Fruit fly (Drosophila melanogaster) whole organism, embryonic: ENCODE measurements around the gene xmas.

Source experiments
- B-H1 ChIP-seq: fragments of 200-800 bp; sonication (Bioruptor generic); IDR thresholded peaks from 3 replicates; pipeline ENCODE4 v1.3.6; 2022; ENCODE audit warnings: missing biosample characterization, missing genetic modification characterization
- Bdp1 ChIP-seq: fragments of 200-800 bp; sonication (Bioruptor generic); optimal IDR thresholded peaks from 3 replicates; lab custom pipeline; 2016; ENCODE audit warnings: missing biosample characterization, missing genetic modification characterization
- Bgb ChIP-seq: fragments of 200-800 bp; sonication (Bioruptor generic); IDR thresholded peaks from 2 replicates; pipeline ENCODE4 v1.3.6; 2022; ENCODE audit warnings: missing biosample characterization, missing genetic modification characterization; ENCODE audit not compliant: partially characterized antibody
- CG10267 ChIP-seq: fragments of 200-800 bp; sonication (Bioruptor generic); optimal IDR thresholded peaks from 2 replicates; lab custom pipeline; 2018; ENCODE audit warnings: missing biosample characterization, mild to moderate bottlenecking, missing genetic modification characterization, moderate library complexity
- CG10274 ChIP-seq: fragments of 200-800 bp; sonication (Bioruptor generic); optimal IDR thresholded peaks from 3 replicates; lab custom pipeline; 2017; ENCODE audit warnings: missing biosample characterization, mild to moderate bottlenecking, missing genetic modification characterization
- CG11085 ChIP-seq: fragments of 200-800 bp; sonication (Bioruptor generic); IDR thresholded peaks from 2 replicates; pipeline ENCODE4 v1.3.6; 2022; ENCODE audit warnings: missing biosample characterization, missing genetic modification characterization
- CG11696 ChIP-seq: fragments of 200-800 bp; sonication (Bioruptor generic); IDR thresholded peaks from 2 replicates; pipeline ENCODE4 v1.3.6; 2022; ENCODE audit warnings: missing biosample characterization, missing genetic modification characterization
- CG13296 ChIP-seq: fragments of 200-800 bp; sonication (Bioruptor generic); optimal IDR thresholded peaks from 3 replicates; lab custom pipeline; 2018; ENCODE audit warnings: missing biosample characterization, mild to moderate bottlenecking, missing genetic modification characterization
- CG13775 ChIP-seq: fragments of 200-800 bp; sonication (Bioruptor generic); optimal IDR thresholded peaks from 3 replicates; lab custom pipeline; 2017; ENCODE audit warnings: missing biosample characterization, mild to moderate bottlenecking, missing genetic modification characterization
- CG15479 ChIP-seq: fragments of 200-800 bp; sonication (Bioruptor generic); optimal IDR thresholded peaks from 3 replicates; lab custom pipeline; 2019; ENCODE audit warnings: missing biosample characterization, mild to moderate bottlenecking, missing genetic modification characterization, moderate library complexity
- CG1832 ChIP-seq: fragments of 200-800 bp; sonication (Bioruptor generic); optimal IDR thresholded peaks from 2 replicates; lab custom pipeline; 2017; ENCODE audit warnings: missing biosample characterization, mild to moderate bottlenecking, missing genetic modification characterization, inconsistent platforms
- CG2202 ChIP-seq: fragments of 200-800 bp; sonication (Bioruptor generic); optimal IDR thresholded peaks from 2 replicates; lab custom pipeline; 2018; ENCODE audit warnings: missing biosample characterization, mild to moderate bottlenecking, missing genetic modification characterization
- CG4404 ChIP-seq: fragments of 200-800 bp; sonication (Bioruptor generic); IDR thresholded peaks from 2 replicates; pipeline ENCODE4 v1.3.6; 2022; ENCODE audit warnings: missing biosample characterization, missing genetic modification characterization
- CG4424 ChIP-seq: fragments of 200-800 bp; sonication (Bioruptor generic); optimal IDR thresholded peaks from 3 replicates; lab custom pipeline; 2016; ENCODE audit warnings: missing biosample characterization, missing genetic modification characterization
- CG6175 ChIP-seq: fragments of 200-800 bp; sonication (Bioruptor generic); IDR thresholded peaks from 3 replicates; pipeline ENCODE4 v1.3.6; 2022; ENCODE audit warnings: missing biosample characterization, missing genetic modification characterization
- CG6791 ChIP-seq: fragments of 200-800 bp; sonication (Bioruptor generic); IDR thresholded peaks from 3 replicates; pipeline ENCODE4 v1.3.6; 2022; ENCODE audit warnings: missing biosample characterization, missing genetic modification characterization; ENCODE audit not compliant: partially characterized antibody
- CG7556 ChIP-seq: fragments of 200-800 bp; sonication (Bioruptor generic); optimal IDR thresholded peaks from 2 replicates; lab custom pipeline; 2017; ENCODE audit warnings: missing biosample characterization, mild to moderate bottlenecking, missing genetic modification characterization
- CG8924 ChIP-seq: fragments of 200-800 bp; optimal IDR thresholded peaks from 3 replicates; lab custom pipeline; 2019; ENCODE audit warnings: missing biosample characterization, mild to moderate bottlenecking, missing genetic modification characterization, moderate library complexity
- CG9215 ChIP-seq: fragments of 200-800 bp; sonication (Bioruptor generic); IDR thresholded peaks from 2 replicates; pipeline ENCODE4 v1.3.6; 2022; ENCODE audit warnings: missing biosample characterization, missing genetic modification characterization
- Camta ChIP-seq: fragments of 200-800 bp; sonication (Bioruptor generic); optimal IDR thresholded peaks from 2 replicates; lab custom pipeline; 2016; ENCODE audit warnings: missing biosample characterization, missing genetic modification characterization
- CrebB ChIP-seq: fragments of 200-800 bp; sonication (Bioruptor generic); optimal IDR thresholded peaks from 3 replicates; lab custom pipeline; 2018; ENCODE audit warnings: missing biosample characterization, mild to moderate bottlenecking, missing genetic modification characterization
- D19A ChIP-seq: fragments of 200-800 bp; optimal IDR thresholded peaks from 3 replicates; lab custom pipeline; 2019; ENCODE audit warnings: missing biosample characterization, mild to moderate bottlenecking, missing genetic modification characterization, moderate library complexity
- Dek ChIP-seq: fragments of 200-800 bp; sonication (Bioruptor generic); optimal IDR thresholded peaks from 3 replicates; lab custom pipeline; 2019; ENCODE audit warnings: missing biosample characterization, mild to moderate bottlenecking, missing genetic modification characterization, moderate library complexity
- Doc2 ChIP-seq: fragments of 200-800 bp; sonication (Bioruptor generic); IDR thresholded peaks from 2 replicates; pipeline ENCODE4 v1.3.6; 2022; ENCODE audit warnings: missing biosample characterization, missing genetic modification characterization
- Ets65A ChIP-seq: fragments of 200-800 bp; sonication (Bioruptor generic); peaks from one replicate; lab custom pipeline; 2016; ENCODE audit warnings: missing biosample characterization, missing genetic modification characterization
- Fer2 ChIP-seq: fragments of 200-800 bp; sonication (Bioruptor generic); optimal IDR thresholded peaks from 2 replicates; lab custom pipeline; 2018; ENCODE audit warnings: missing biosample characterization, mild to moderate bottlenecking, missing genetic modification characterization, moderate library complexity
- Gsc ChIP-seq: fragments of 200-800 bp; sonication (Bioruptor generic); IDR thresholded peaks from 2 replicates; pipeline ENCODE4 v1.3.6; 2022; ENCODE audit warnings: missing biosample characterization, missing genetic modification characterization
- HLHmδ ChIP-seq: fragments of 200-800 bp; sonication (Bioruptor generic); optimal IDR thresholded peaks from 2 replicates; lab custom pipeline; 2018; ENCODE audit warnings: missing biosample characterization, mild to moderate bottlenecking, missing genetic modification characterization, moderate library complexity
- Hr3 ChIP-seq: fragments of 200-800 bp; sonication (Bioruptor generic); optimal IDR thresholded peaks from 3 replicates; lab custom pipeline; 2016; ENCODE audit warnings: missing biosample characterization, missing genetic modification characterization
- NK7.1 ChIP-seq: fragments of 200-800 bp; sonication (Bioruptor generic); optimal IDR thresholded peaks from 3 replicates; lab custom pipeline; 2016; ENCODE audit warnings: missing biosample characterization, missing genetic modification characterization
- Opbp ChIP-seq: fragments of 200-800 bp; sonication (Bioruptor generic); IDR thresholded peaks from 3 replicates; pipeline ENCODE4 v1.3.6; 2022; ENCODE audit warnings: missing biosample characterization, missing genetic modification characterization; ENCODE audit not compliant: partially characterized antibody
- Six4 ChIP-seq: fragments of 200-800 bp; sonication (Bioruptor generic); optimal IDR thresholded peaks from 2 replicates; lab custom pipeline; 2016; ENCODE audit warnings: missing biosample characterization, missing genetic modification characterization
- Usf ChIP-seq: fragments of 200-800 bp; sonication (Bioruptor generic); optimal IDR thresholded peaks from 2 replicates; lab custom pipeline; 2017; ENCODE audit warnings: missing genotype, missing biosample characterization, missing genetic modification characterization
- Xrp1 ChIP-seq: fragments of 200-800 bp; sonication (Bioruptor generic); IDR thresholded peaks from 2 replicates; pipeline ENCODE4 v1.3.6; 2022; ENCODE audit warnings: missing biosample characterization, missing genetic modification characterization
- chm ChIP-seq: fragments of 200-800 bp; sonication (Bioruptor generic); IDR thresholded peaks from 2 replicates; pipeline ENCODE4 v1.3.6; 2022; ENCODE audit warnings: missing biosample characterization, missing genetic modification characterization
- disco-r ChIP-seq: fragments of 200-800 bp; sonication (Bioruptor generic); optimal IDR thresholded peaks from 2 replicates; lab custom pipeline; 2016; ENCODE audit warnings: missing biosample characterization, missing genetic modification characterization
- fd3F ChIP-seq: fragments of 200-800 bp; sonication (Bioruptor generic); optimal IDR thresholded peaks from 2 replicates; lab custom pipeline; 2018; ENCODE audit warnings: missing biosample characterization, mild to moderate bottlenecking, missing genetic modification characterization, moderate library complexity
- grau ChIP-seq: fragments of 200-800 bp; optimal IDR thresholded peaks from 3 replicates; lab custom pipeline; 2019; ENCODE audit warnings: missing biosample characterization, mild to moderate bottlenecking, missing genetic modification characterization, moderate library complexity
- gsb ChIP-seq: fragments of 200-800 bp; sonication (Bioruptor generic); IDR thresholded peaks from 2 replicates; pipeline ENCODE4 v1.3.6; 2022; ENCODE audit warnings: missing biosample characterization, missing genetic modification characterization
- gsb-n ChIP-seq: fragments of 200-800 bp; sonication (Bioruptor generic); optimal IDR thresholded peaks from 3 replicates; lab custom pipeline; 2018; ENCODE audit warnings: missing biosample characterization, mild to moderate bottlenecking, missing genetic modification characterization
- inv ChIP-seq: fragments of 200-800 bp; sonication (Bioruptor generic); IDR thresholded peaks from 2 replicates; pipeline ENCODE4 v1.3.6; 2022; ENCODE audit warnings: missing biosample characterization, missing genetic modification characterization; ENCODE audit not compliant: partially characterized antibody
- jigr1 ChIP-seq: fragments of 200-800 bp; sonication (Bioruptor generic); IDR thresholded peaks from 3 replicates; pipeline ENCODE4 v1.3.6; 2022; ENCODE audit warnings: missing biosample characterization, missing genetic modification characterization
- ken ChIP-seq: fragments of 200-800 bp; sonication (Bioruptor generic); IDR thresholded peaks from 3 replicates; pipeline ENCODE4 v1.3.6; 2022; ENCODE audit warnings: missing biosample characterization, missing genetic modification characterization
- lmd ChIP-seq: fragments of 200-800 bp; sonication (Bioruptor generic); IDR thresholded peaks from 2 replicates; pipeline ENCODE4 v1.3.6; 2022; ENCODE audit warnings: missing biosample characterization, missing genetic modification characterization
- mirr ChIP-seq: fragments of 200-800 bp; sonication (Bioruptor generic); optimal IDR thresholded peaks from 3 replicates; lab custom pipeline; 2018; ENCODE audit warnings: missing biosample characterization, mild to moderate bottlenecking, missing genetic modification characterization
- nerfin-2 ChIP-seq: fragments of 200-800 bp; sonication (Bioruptor generic); IDR thresholded peaks from 2 replicates; pipeline ENCODE4 v1.3.6; 2022; ENCODE audit warnings: missing biosample characterization, missing genetic modification characterization; ENCODE audit not compliant: partially characterized antibody
- pb ChIP-seq: fragments of 200-800 bp; sonication (Bioruptor generic); optimal IDR thresholded peaks from 3 replicates; lab custom pipeline; 2016; ENCODE audit warnings: missing biosample characterization, missing genetic modification characterization
- row ChIP-seq: fragments of 200-800 bp; sonication (Bioruptor generic); IDR thresholded peaks from 3 replicates; pipeline ENCODE4 v1.3.6; 2022; ENCODE audit warnings: missing biosample characterization, missing genetic modification characterization
- salm ChIP-seq: fragments of 200-800 bp; sonication (Bioruptor generic); optimal IDR thresholded peaks from 2 replicates; lab custom pipeline; 2018; ENCODE audit warnings: missing biosample characterization, mild to moderate bottlenecking, missing genetic modification characterization
- usp ChIP-seq: fragments of >200 bp; optimal IDR thresholded peaks from 2 replicates; lab custom pipeline; 2017; ENCODE audit warnings: missing biosample characterization, missing genetic modification characterization
- wek ChIP-seq: fragments of 200-800 bp; sonication (Bioruptor generic); optimal IDR thresholded peaks from 3 replicates; lab custom pipeline; 2018; ENCODE audit warnings: missing biosample characterization, mild to moderate bottlenecking, missing genetic modification characterization, moderate library complexity
- yki ChIP-seq: fragments of >200 bp; optimal IDR thresholded peaks from 3 replicates; lab custom pipeline; 2018

Gene xmas

dm6 chrX:17176542-17176941 is 17.4 kb upstream of the xmas start (continued):
- no peak for TF ChIP-seq HLHmδ (GFP tag; lab: Kevin White, UChicago)
- peak; percentile 67 for TF ChIP-seq pb (GFP tag; lab: Kevin White, UChicago)
- TF ChIP-seq Doc2 (GFP tag; lab: Robert Waterston, UW), result no peak
- no peak for TF ChIP-seq inv
- TF ChIP-seq grau (tag; lab: Kevin White, UChicago), result peak; percentile 35
- no peak for TF ChIP-seq CG13775 (GFP tag; lab: Kevin White, UChicago)
- TF ChIP-seq Hr3, result peak; percentile 23
- TF ChIP-seq CG9215 (GFP tag; lab: Robert Waterston, UW), result no peak
- no peak for TF ChIP-seq CG10274 (GFP tag; lab: Kevin White, UChicago)
- peak; percentile 46 for TF ChIP-seq CG7556 (GFP tag; lab: Kevin White, UChicago)
- TF ChIP-seq CG8924 (tag; lab: Kevin White, UChicago), result peak; percentile 32
- TF ChIP-seq CG2202, result no peak
- TF ChIP-seq CG13296, result peak; percentile 38
- TF ChIP-seq CG6175 (GFP tag; lab: Robert Waterston, UW), result no peak
- TF ChIP-seq Camta (GFP tag; lab: Kevin White, UChicago), result peak; percentile 48
- no peak for TF ChIP-seq gsb-n (tag; lab: Kevin White, UChicago)
- peak; percentile 30; the same call in 2 of the 3 replicates for TF ChIP-seq B-H1
- peak; percentile 74 for TF ChIP-seq lmd (GFP tag; lab: Robert Waterston, UW)
- TF ChIP-seq salm (tag; lab: Kevin White, UChicago), result no peak
- no peak for TF ChIP-seq Bgb (GFP tag; lab: Robert Waterston, UW)
- no peak for TF ChIP-seq Opbp (GFP tag; lab: Robert Waterston, UW)
- no peak for TF ChIP-seq chm (GFP tag; lab: Robert Waterston, UW)
- TF ChIP-seq Xrp1 (GFP tag; lab: Robert Waterston, UW), result peak; percentile 67; the same call in 1 of the 2 replicates
- peak; percentile 10 for TF ChIP-seq fd3F (GFP tag; lab: Kevin White, UChicago)
- peak; percentile 77 for TF ChIP-seq row (GFP tag; lab: Robert Waterston, UW)
- TF ChIP-seq Bdp1 (GFP tag; lab: Kevin White, UChicago), result no peak
- peak; percentile 41 for TF ChIP-seq Dek (tag; lab: Kevin White, UChicago)
- TF ChIP-seq CG4424, result peak; percentile 41
- TF ChIP-seq jigr1, result no peak
- TF ChIP-seq CrebB (tag; lab: Kevin White, UChicago), result no peak
- TF ChIP-seq CG1832, result no peak
- TF ChIP-seq Ets65A (GFP tag; lab: Kevin White, UChicago), result peak; percentile 68
- no peak for TF ChIP-seq usp (GFP tag; lab: Kevin White, UChicago)
- peak; percentile 51; the same call in 1 of the 2 replicates for TF ChIP-seq gsb (GFP tag; lab: Robert Waterston, UW)
- TF ChIP-seq NK7.1 (GFP tag; lab: Kevin White, UChicago), result no peak
- no peak for TF ChIP-seq wek
- TF ChIP-seq D19A (tag; lab: Kevin White, UChicago), result peak; percentile 34
- 0 out of 2 replicates have a peak, but pooled peaks have one; percentile 29 for TF ChIP-seq CG11696 (GFP tag; lab: Robert Waterston, UW)
- no peak for TF ChIP-seq mirr
- no peak for TF ChIP-seq CG4404
- no peak for TF ChIP-seq yki
- TF ChIP-seq Fer2, result no peak
- TF ChIP-seq Gsc, result no peak
- TF ChIP-seq CG11085, result no peak
- no peak for TF ChIP-seq ken (GFP tag; lab: Robert Waterston, UW)
- no peak for TF ChIP-seq Usf (GFP tag; lab: Kevin White, UChicago)
- peak; percentile 7 for TF ChIP-seq Six4
- peak; percentile 4 for TF ChIP-seq CG10267 (tag; lab: Kevin White, UChicago)
- no peak for TF ChIP-seq CG6791 (GFP tag; lab: Robert Waterston, UW)
- peak; percentile 48 for TF ChIP-seq disco-r (GFP tag; lab: Kevin White, UChicago)
- TF ChIP-seq CG15479, result no peak
- no peak for TF ChIP-seq nerfin-2 (GFP tag; lab: Robert Waterston, UW)
